Worm (Caenorhabditis elegans) whole organism, mixed stage, embryonic: ENCODE data around the gene ZK353.9.

Source experiments
- ces-1 ChIP-seq: fragments of 150-350 bp; optimal IDR thresholded peaks from 2 replicates; lab custom pipeline; 2014; ENCODE audit warnings: missing biosample characterization, missing genetic modification reagents, missing genetic modification characterization
- elt-1 ChIP-seq: sonication (generic microtip); optimal IDR thresholded peaks from 2 replicates; lab custom pipeline; 2017; ENCODE audit warnings: missing genetic modification characterization, mild to moderate bottlenecking, missing compliant biosample characterization, antibody characterized with exemption, moderate library complexity, borderline replicate concordance; ENCODE audit not compliant: insufficient read depth
- elt-3 ChIP-seq: fragments of 150-350 bp; optimal IDR thresholded peaks from 2 replicates; lab custom pipeline; 2014; ENCODE audit warnings: missing biosample characterization, missing genetic modification characterization
- lin-32 ChIP-seq: fragments of 200-800 bp; sonication (Bioruptor generic); optimal IDR thresholded peaks from 2 replicates; lab custom pipeline; 2018; ENCODE audit warnings: mild to moderate bottlenecking, missing genetic modification characterization, missing compliant biosample characterization
- snpc-4 ChIP-seq: fragments of 150-350 bp; optimal IDR thresholded peaks from 2 replicates; lab custom pipeline; 2014; ENCODE audit warnings: missing biosample characterization, missing genetic modification characterization
- sptf-1 ChIP-seq: sonication (generic microtip); optimal IDR thresholded peaks from 2 replicates; lab custom pipeline; 2017; ENCODE audit warnings: mild to moderate bottlenecking, missing genetic modification characterization, moderate library complexity, missing compliant biosample characterization
- ztf-11 ChIP-seq: fragments of 150-350 bp; optimal IDR thresholded peaks from 2 replicates; lab custom pipeline; 2014; ENCODE audit warnings: missing biosample characterization, missing genetic modification characterization

DNA sequence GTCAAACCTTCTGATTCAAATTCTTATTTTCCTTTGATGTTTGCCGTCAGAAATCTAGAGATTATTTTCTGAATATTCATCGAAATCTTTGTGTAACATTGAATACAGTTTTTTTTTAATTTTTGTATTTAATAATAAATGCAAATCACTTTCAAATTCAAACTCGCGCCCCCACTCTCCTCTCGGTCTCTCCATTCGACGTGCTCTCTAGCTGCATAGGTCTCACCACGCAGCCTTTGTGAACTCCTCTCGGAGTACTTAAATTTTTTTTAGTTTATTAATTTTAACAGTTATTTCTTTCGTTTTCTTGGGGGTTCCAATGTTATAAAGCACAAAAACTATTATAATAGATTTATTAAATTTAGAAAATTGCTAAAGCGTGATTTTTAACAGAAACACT, 39.1 kb upstream of the ZK353.9 start:
- no peak for TF ChIP-seq lin-32 (GFP tag; lab: Kevin White, UChicago)
- no peak for TF ChIP-seq snpc-4
- TF ChIP-seq elt-1 (tag; lab: Kevin White, UChicago) = no peak
- no peak for TF ChIP-seq ztf-11 (tag; lab: Kevin White, UChicago)
- TF ChIP-seq sptf-1 (tag; lab: Kevin White, UChicago) = no peak
- TF ChIP-seq elt-3 (tag; lab: Kevin White, UChicago) = no peak
- TF ChIP-seq ces-1 (GFP tag; lab: Kevin White, UChicago) = no peak
